Worm (Caenorhabditis elegans): ENCODE results near the gene C25H3.15.
A peak's percentile ranks its signal among the peaks of the same experiment; 100 is the strongest.

The C25H3.15 gene

DNA sequence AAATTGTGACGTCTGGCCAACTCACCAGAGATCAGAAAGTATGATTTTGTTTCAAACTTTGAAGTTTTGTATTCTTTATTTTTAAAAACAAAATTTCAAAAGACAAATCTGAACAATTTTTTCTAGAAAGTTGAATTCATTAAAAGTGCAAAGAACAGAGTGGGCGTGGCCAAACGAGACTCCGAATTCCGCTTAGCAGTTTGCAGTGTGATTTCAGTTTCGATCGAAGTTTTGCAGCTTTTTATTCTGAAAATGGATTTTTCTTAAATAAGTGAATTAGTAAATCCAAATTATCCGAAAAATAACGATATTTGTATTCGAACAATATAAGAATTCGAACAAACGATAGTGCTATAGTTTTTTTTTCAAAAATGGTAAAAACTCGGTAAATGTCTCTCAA lies 31.7 kb upstream of the C25H3.15 start:
- peak; percentile 95 for TF ChIP-seq spr-1 (tag; optimal IDR thresholded peaks at IDR 0.05)
- TF ChIP-seq Y48G9A.11 (GFP tag; IDR thresholded peaks at IDR 0.05), result peak; percentile 84
- peak; percentile 43; the same call in 1 of the 2 replicates for TF ChIP-seq hmg-1.1 (GFP tag; IDR thresholded peaks at IDR 0.05)
- TF ChIP-seq T20F7.1 (GFP tag; optimal IDR thresholded peaks at IDR 0.05), result peak; percentile 92
- TF ChIP-seq R02D3.7 (tag; optimal IDR thresholded peaks at IDR 0.05), result no peak
- TF ChIP-seq aha-1 (tag), result peak; percentile 87
- peak; percentile 21 for TF ChIP-seq nhr-77 (tag; optimal IDR thresholded peaks at IDR 0.05)
- no peak for TF ChIP-seq F44E2.7 (GFP tag; IDR thresholded peaks at IDR 0.05)
- peak; percentile 96 for TF ChIP-seq spr-3 (GFP tag; optimal IDR thresholded peaks at IDR 0.05)
- TF ChIP-seq arid-1 (GFP tag; conservative IDR thresholded peaks at IDR 0.05), result no peak

DNA sequence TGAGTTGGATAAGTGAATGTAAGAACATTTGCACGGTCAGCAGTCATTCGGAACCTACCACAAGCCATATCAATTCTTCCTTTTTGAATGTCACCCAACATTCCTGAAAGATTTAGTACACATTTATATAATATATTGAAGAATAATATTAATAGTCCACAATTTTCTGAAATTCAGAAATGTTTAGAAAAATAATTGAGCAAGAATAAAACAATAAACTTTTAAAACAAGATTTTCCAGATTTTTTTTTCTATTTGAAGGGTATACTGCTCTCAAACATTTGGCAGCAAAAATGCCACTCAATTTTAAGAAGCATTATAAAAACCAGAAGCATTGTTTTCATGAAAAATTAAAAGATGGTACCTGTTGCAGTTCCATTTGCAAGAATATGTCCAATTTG lies 28.3 kb upstream of the C25H3.15 start, which contains the start of gene F59E12.8:
F59E12.8 (minus strand) TSS at position 101 of the 400 bp plus-strand sequence.
- no peak for TF ChIP-seq dve-1 (tag; optimal IDR thresholded peaks at IDR 0.05; ENCODE audit: insufficient read depth)
- TF ChIP-seq lsy-2 (tag; optimal IDR thresholded peaks at IDR 0.05), result no peak
- TF ChIP-seq rbr-2 (tag; optimal IDR thresholded peaks at IDR 0.05), result no peak
- no peak for TF ChIP-seq T26A8.4 (GFP tag; IDR thresholded peaks at IDR 0.05)
- TF ChIP-seq ama-1 (optimal IDR thresholded peaks at IDR 0.05), result no peak
- TF ChIP-seq lin-15B (tag; optimal IDR thresholded peaks at IDR 0.05), result no peak
- TF ChIP-seq mes-2 (tag; optimal IDR thresholded peaks at IDR 0.05; ENCODE audit: poor library complexity, severe bottlenecking), result no peak
- TF ChIP-seq tra-1 (GFP tag; IDR thresholded peaks at IDR 0.05), result no peak
- no peak for TF ChIP-seq lin-38 (GFP tag; IDR thresholded peaks at IDR 0.05)

DNA sequence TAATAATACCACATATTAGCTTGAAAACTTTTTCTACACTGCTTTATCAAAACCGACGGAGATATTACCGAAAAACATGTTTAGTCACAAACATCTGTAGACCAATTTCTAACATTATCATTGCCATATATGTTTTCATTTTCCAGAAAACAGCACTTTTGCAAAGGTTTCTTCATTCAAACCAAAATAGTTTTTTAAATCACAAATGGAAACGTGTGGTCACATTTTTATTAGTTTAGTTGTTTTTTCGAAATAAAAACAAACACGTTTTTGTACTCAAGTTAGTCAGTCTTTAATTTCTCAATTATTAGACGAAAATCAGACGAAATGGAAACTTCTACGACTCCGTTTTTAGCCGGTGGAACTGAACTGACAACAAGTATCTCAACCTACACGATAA lies 27.1 kb upstream of the C25H3.15 start, which contains the start of gene F59E12.3:
F59E12.3 (plus strand) TSS at position 301 of the 400 bp plus-strand sequence.
- no peak for TF ChIP-seq fos-1 (tag; optimal IDR thresholded peaks at IDR 0.05)
- TF ChIP-seq nhr-111 (GFP tag; optimal IDR thresholded peaks at IDR 0.05), result no peak
- TF ChIP-seq Y48G9A.11 (GFP tag; IDR thresholded peaks at IDR 0.05), result no peak
- no peak for TF ChIP-seq Y5F2A.4 (GFP tag; optimal IDR thresholded peaks at IDR 0.05)
- no peak for TF ChIP-seq mes-2 (tag; optimal IDR thresholded peaks at IDR 0.05; ENCODE audit: poor library complexity, severe bottlenecking)
- TF ChIP-seq ztf-7 (tag; optimal IDR thresholded peaks at IDR 0.05), result no peak
- TF ChIP-seq zip-11 (GFP tag; IDR thresholded peaks at IDR 0.05), result no peak
- TF ChIP-seq nhr-102 (tag; optimal IDR thresholded peaks at IDR 0.05), result no peak
- no peak for TF ChIP-seq nhr-25 (tag; optimal IDR thresholded peaks at IDR 0.05; ENCODE audit: borderline replicate concordance, insufficient read depth)

DNA sequence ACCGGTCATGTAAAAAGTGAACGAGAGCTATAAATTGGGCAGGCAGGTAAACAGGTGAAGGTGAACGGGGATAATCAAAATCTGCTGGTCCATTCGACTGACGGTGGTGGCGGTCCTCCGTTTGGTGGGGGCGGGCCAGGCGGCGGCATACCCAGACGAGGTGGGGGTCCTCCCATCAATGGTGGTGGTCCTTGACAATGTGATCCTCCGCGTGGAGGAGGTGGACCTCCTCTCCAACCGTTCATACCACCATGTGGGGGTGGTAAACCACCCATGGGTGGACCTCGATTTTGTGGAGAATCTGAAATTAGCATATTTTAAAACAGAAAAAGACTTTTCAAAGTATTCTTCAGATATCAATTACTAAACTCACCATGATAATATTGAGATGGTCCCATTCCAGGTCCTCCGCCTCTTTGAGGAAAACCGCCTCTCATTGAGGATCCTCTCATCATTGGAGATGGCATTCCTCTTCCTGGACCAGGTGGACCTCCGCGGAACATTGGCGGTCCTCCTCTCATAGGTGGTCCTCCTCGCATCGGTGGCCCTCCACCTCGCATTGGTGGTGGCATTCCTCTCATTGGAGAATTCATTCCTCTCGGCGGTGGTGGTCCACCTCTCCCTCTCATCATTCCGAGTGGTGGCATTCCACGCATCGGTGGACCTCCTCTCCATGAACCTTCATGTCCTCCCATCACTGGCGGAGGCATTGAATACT lies 24.6 kb upstream of the C25H3.15 start:
- peak; percentile 69; the same call in 1 of the 2 replicates for TF ChIP-seq set-16 (GFP tag; IDR thresholded peaks at IDR 0.05)
- TF ChIP-seq hif-1 (tag; optimal IDR thresholded peaks at IDR 0.05), result no peak

DNA sequence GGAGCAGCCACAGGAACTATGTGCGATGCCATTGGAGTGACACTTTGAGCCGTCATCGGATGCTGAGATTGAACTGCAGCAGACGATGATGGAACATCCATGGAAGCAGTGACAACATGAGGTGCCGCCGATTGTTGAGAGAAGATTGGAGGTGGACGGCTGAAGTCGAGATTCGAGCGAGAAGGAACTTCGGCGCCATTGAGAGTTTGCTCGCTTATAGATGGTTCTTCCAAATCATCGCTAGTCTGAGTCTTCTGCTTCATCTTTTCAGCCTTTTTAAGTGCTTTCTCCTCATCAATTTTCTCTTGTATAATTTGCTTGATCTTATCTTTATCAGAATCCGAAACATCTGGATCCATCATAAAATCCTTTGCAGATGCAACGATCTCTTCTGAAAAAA lies 23.0 kb upstream of the C25H3.15 start:
- TF ChIP-seq aha-1 (tag) (peak; percentile 95), daf-8 (GFP tag; IDR thresholded peaks at IDR 0.05) (no peak), snpc-1.2 (GFP tag; IDR thresholded peaks at IDR 0.05) (no peak), set-16 (GFP tag; IDR thresholded peaks at IDR 0.05) (0 out of 2 replicates have a peak, but pooled peaks have one; percentile 16)

DNA sequence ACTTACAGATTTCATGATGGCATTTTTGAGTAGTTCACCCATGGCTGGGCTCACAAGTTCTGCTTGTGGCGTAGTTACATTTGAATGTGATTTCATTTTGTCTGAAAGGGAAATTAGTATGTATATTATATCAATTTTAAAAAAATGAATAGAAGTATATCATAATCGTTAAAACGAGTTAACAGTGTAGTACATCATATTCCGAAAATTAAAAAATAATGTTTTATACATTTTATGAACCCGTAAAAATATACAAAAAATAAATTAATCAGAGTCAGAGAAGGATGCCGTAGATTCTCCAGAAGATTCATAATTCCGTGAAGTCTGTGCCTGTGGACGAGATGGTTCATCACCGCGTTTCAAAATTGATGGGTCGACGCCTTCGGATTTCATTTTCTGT lies 18.2 kb upstream of the C25H3.15 start, which contains the start of gene F59E12.9:
F59E12.9 (minus strand) TSS at position 101 of the 400 bp plus-strand sequence.
- TF ChIP-seq ZK337.2 (GFP tag; IDR thresholded peaks at IDR 0.05) (no peak), madf-9 (GFP tag; conservative IDR thresholded peaks at IDR 0.05) (no peak), Y5F2A.4 (GFP tag; optimal IDR thresholded peaks at IDR 0.05) (no peak), snpc-4 (tag; optimal IDR thresholded peaks at IDR 0.05) (no peak), T26A8.4 (GFP tag; IDR thresholded peaks at IDR 0.05) (no peak), ceh-44 (GFP tag; IDR thresholded peaks at IDR 0.05) (no peak), nhr-42 (GFP tag; IDR thresholded peaks at IDR 0.05) (no peak)
